Worm (Caenorhabditis elegans) whole organism, L1 larva: Measurements from ENCODE around the gene ptrg-1.

Experiments used
- C34B4.2 ChIP-seq: sonication (generic microtip); optimal IDR thresholded peaks from 2 replicates; lab custom pipeline; 2017; ENCODE audit warnings: mild to moderate bottlenecking, missing genetic modification characterization, missing compliant biosample characterization
- blmp-1 ChIP-seq: fragments of 150-350 bp; optimal IDR thresholded peaks from 2 replicates; lab custom pipeline; 2014; ENCODE audit warnings: missing biosample characterization, missing genetic modification characterization
- egl-27 ChIP-seq, 2 experiments: fragments of 150-350 bp in 1 of 2; sonication (generic microtip); optimal IDR thresholded peaks; 3 replicates each; lab custom pipeline; 2017 to 2018; ENCODE audit warnings: missing biosample characterization in 2 of 2, missing genetic modification characterization in 2 of 2, missing genetic modification reagents in 2 of 2
- elt-3 ChIP-seq, 6 experiments: fragments of 150-350 bp in 1 of 6; sonication (generic microtip); optimal IDR thresholded peaks; 2 replicates each; lab custom pipeline; 2017 to 2018; ENCODE audit warnings: missing biosample characterization in 6 of 6, missing genetic modification characterization in 6 of 6, inconsistent platforms in 1 of 6
- hlh-17 ChIP-seq: fragments of 200-800 bp; sonication (Bioruptor generic); optimal IDR thresholded peaks from 2 replicates; lab custom pipeline; 2018; ENCODE audit warnings: missing genetic modification characterization, mild to moderate bottlenecking, missing compliant biosample characterization, moderate library complexity, borderline replicate concordance
- isw-1 ChIP-seq: fragments of 200-800 bp; sonication (Bioruptor generic); IDR thresholded peaks from 2 replicates; pipeline ENCODE4 v1.3.6; 2022; ENCODE audit warnings: missing genetic modification characterization, missing compliant biosample characterization
- lin-14 ChIP-seq: fragments of 200-800 bp; sonication (Bioruptor generic); optimal IDR thresholded peaks from 2 replicates; lab custom pipeline; 2018; ENCODE audit warnings: mild to moderate bottlenecking, missing genetic modification characterization, moderate library complexity, missing compliant biosample characterization
- nhr-11 ChIP-seq: fragments of 150-350 bp; optimal IDR thresholded peaks from 2 replicates; lab custom pipeline; 2014; ENCODE audit warnings: missing biosample characterization, missing genetic modification characterization
- nhr-77 ChIP-seq: fragments of 150-350 bp; optimal IDR thresholded peaks from 2 replicates; lab custom pipeline; 2014; ENCODE audit warnings: missing biosample characterization, missing genetic modification characterization
- nhr-84 ChIP-seq: sonication (generic microtip); optimal IDR thresholded peaks from 2 replicates; lab custom pipeline; 2017; ENCODE audit warnings: missing biosample characterization, missing genetic modification characterization
- pqm-1 ChIP-seq: sonication (generic microtip); optimal IDR thresholded peaks from 3 replicates; lab custom pipeline; 2017; ENCODE audit warnings: missing biosample characterization, missing genetic modification characterization
- rnt-1 ChIP-seq: sonication (generic microtip); optimal IDR thresholded peaks from 2 replicates; lab custom pipeline; 2016; ENCODE audit warnings: mild to moderate bottlenecking, missing genetic modification characterization, moderate library complexity, missing compliant biosample characterization
- snpc-4 ChIP-seq: fragments of 150-350 bp; optimal IDR thresholded peaks from 2 replicates; lab custom pipeline; 2014; ENCODE audit warnings: missing biosample characterization, missing genetic modification characterization
- ztf-11 ChIP-seq, 2 experiments: sonication (generic microtip); optimal IDR thresholded peaks; 2 replicates each; lab custom pipeline; 2016 to 2017; ENCODE audit warnings: missing genetic modification characterization in 2 of 2, missing biosample characterization in 1 of 2, missing compliant biosample characterization in 1 of 2

DNA sequence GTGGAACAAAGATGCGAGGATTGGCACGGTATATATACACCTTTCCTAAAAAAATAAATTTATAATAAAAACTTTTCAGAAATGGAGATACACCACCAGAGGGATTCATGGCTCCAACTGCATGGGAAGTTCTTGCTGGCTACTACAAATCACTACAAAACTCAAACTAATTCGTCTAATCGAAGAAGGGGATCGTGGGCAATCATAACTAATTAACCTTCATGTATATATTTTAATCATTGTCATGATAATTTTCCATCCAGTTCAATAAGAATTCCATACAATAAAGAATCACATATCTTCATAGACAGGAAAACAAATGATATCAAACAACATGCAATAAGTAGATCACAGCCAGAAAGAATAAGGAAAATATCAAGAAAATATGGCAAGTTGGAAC, 30.2 kb downstream of the ptrg-1 start:
- TF ChIP-seq rnt-1 (tag; lab: Kevin White, UChicago) (no peak), nhr-84 (tag; lab: Kevin White, UChicago) (no peak), nhr-11 (tag; lab: Kevin White, UChicago) (no peak), elt-3 (tag; optimal IDR thresholded peaks at IDR 0.05; lab: Kevin White, UChicago) (no peak), nhr-77 (tag; lab: Kevin White, UChicago) (no peak), hlh-17 (GFP tag; lab: Kevin White, UChicago) (no peak), isw-1 (GFP tag; lab: Robert Waterston, UW) (no peak), pqm-1 (tag; lab: Kevin White, UChicago) (no peak), lin-14 (no peak), C34B4.2 (no peak), egl-27 (tag; optimal IDR thresholded peaks at IDR 0.05; lab: Kevin White, UChicago) (no peak), blmp-1 (no peak), snpc-4 (tag; lab: Kevin White, UChicago) (no peak), ztf-11 (tag; optimal IDR thresholded peaks at IDR 0.05; lab: Kevin White, UChicago) (no peak)
